Fruit fly (Drosophila melanogaster) whole organism, adult: ENCODE results near the gene CG8149.

Experiments
- CG1620 ChIP-seq: fragments of 200-800 bp; sonication (Bioruptor generic); optimal IDR thresholded peaks from 2 replicates; lab custom pipeline; 2016; ENCODE audit warnings: missing biosample characterization, missing genetic modification characterization
- CG33017 ChIP-seq: fragments of 200-800 bp; sonication (Bioruptor generic); optimal IDR thresholded peaks from 2 replicates; lab custom pipeline; 2018; ENCODE audit warnings: missing biosample characterization, mild to moderate bottlenecking, missing genetic modification characterization, moderate library complexity
- CG5204 ChIP-seq: fragments of 200-800 bp; sonication (Bioruptor generic); optimal IDR thresholded peaks from 2 replicates; lab custom pipeline; 2016; ENCODE audit warnings: missing biosample characterization, missing genetic modification characterization
- Clk ChIP-seq: fragments of 200-800 bp; sonication (Bioruptor generic); optimal IDR thresholded peaks from 2 replicates; lab custom pipeline; 2017; ENCODE audit warnings: missing biosample characterization, missing genetic modification characterization
- Crg-1 ChIP-seq: fragments of 200-800 bp; sonication (Bioruptor generic); optimal IDR thresholded peaks from 2 replicates; lab custom pipeline; 2016; ENCODE audit warnings: missing biosample characterization, missing genetic modification characterization
- bab1 ChIP-seq: fragments of 200-800 bp; sonication (Bioruptor generic); optimal IDR thresholded peaks from 3 replicates; lab custom pipeline; 2019; ENCODE audit warnings: missing biosample characterization, mild to moderate bottlenecking, missing genetic modification characterization, moderate library complexity
- cic ChIP-seq: fragments of 200-800 bp; sonication (Bioruptor generic); optimal IDR thresholded peaks from 2 replicates; lab custom pipeline; 2017; ENCODE audit warnings: missing biosample characterization, mild to moderate bottlenecking, missing genetic modification characterization, moderate library complexity
- cnc ChIP-seq, 2 experiments: fragments of >200 bp; optimal IDR thresholded peaks; 2 replicates each; lab custom pipeline; 2017
- kay ChIP-seq: fragments of 200-800 bp; sonication (Bioruptor generic); peaks from one replicate; lab custom pipeline; 2016; ENCODE audit warnings: missing biosample characterization, missing genetic modification characterization, borderline replicate concordance
- ovo ChIP-seq: fragments of 200-800 bp; sonication (Bioruptor generic); optimal IDR thresholded peaks from 2 replicates; lab custom pipeline; 2016; ENCODE audit warnings: missing biosample characterization, missing genetic modification characterization
- pad ChIP-seq: fragments of 200-800 bp; sonication (Bioruptor generic); optimal IDR thresholded peaks from 3 replicates; lab custom pipeline; 2017; ENCODE audit warnings: missing biosample characterization, missing genetic modification characterization, mild to moderate bottlenecking, moderate library complexity, missing genetic modification reagents

DNA sequence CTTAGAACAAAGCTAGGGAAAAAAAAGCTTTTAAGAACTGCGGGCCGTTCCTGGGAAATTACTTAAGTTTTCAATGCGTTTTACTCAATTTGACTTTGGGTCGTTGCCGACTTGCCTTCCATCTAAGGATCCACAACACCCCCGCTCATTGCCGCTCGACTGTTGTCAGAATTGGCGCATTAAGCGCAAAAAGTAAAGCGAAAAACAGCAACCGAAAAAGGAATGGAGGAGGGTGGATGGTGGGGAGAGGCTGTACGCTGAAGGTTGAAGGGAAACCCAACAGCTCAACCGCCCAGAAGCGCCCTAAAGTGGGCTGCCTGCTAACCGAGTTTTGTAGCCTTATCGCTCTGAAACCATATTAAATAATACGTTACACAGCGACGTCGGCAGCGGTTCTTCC, 16.9 kb upstream of the CG8149 start:
- TF ChIP-seq cnc (optimal IDR thresholded peaks at IDR 0.05; lab: Kevin White, UChicago) (no peak), ovo (GFP tag; lab: Kevin White, UChicago) (no peak), CG1620 (no peak), kay (GFP tag; lab: Kevin White, UChicago) (no peak), CG33017 (tag; lab: Kevin White, UChicago) (no peak), Crg-1 (GFP tag; lab: Kevin White, UChicago) (no peak), CG5204 (GFP tag; lab: Kevin White, UChicago) (no peak), cic (GFP tag; lab: Kevin White, UChicago) (no peak), pad (GFP tag; lab: Kevin White, UChicago) (no peak), bab1 (GFP tag; lab: Kevin White, UChicago) (no peak), Clk (GFP tag; lab: Kevin White, UChicago) (no peak)
